Fruit fly (Drosophila melanogaster) whole organism, embryonic: ENCODE measurements around the gene yellow-f.

ENCODE experiments used
- Awh ChIP-seq: fragments of 200-800 bp; sonication (Bioruptor generic); IDR thresholded peaks from 2 replicates; pipeline ENCODE4, ENCODE4 v1.3.6; 2022; ENCODE audit warnings: missing biosample characterization, missing genetic modification characterization
- CG11398 ChIP-seq: fragments of 200-800 bp; sonication (Bioruptor generic); optimal IDR thresholded peaks from 2 replicates; lab custom pipeline; 2016; ENCODE audit warnings: missing biosample characterization, missing genetic modification characterization
- CG12104 ChIP-seq: fragments of 200-800 bp; sonication (Bioruptor generic); optimal IDR thresholded peaks from 3 replicates; lab custom pipeline; 2016; ENCODE audit warnings: missing biosample characterization, missing genetic modification characterization
- CG12155 ChIP-seq: fragments of 200-800 bp; sonication (Bioruptor generic); optimal IDR thresholded peaks from 3 replicates; lab custom pipeline; 2016; ENCODE audit warnings: missing biosample characterization, missing genetic modification characterization
- CG15011 ChIP-seq: fragments of 200-800 bp; sonication (Bioruptor generic); optimal IDR thresholded peaks from 3 replicates; lab custom pipeline; 2018; ENCODE audit warnings: missing biosample characterization, mild to moderate bottlenecking, missing genetic modification characterization
- CG15601 ChIP-seq: fragments of 200-800 bp; sonication (Bioruptor generic); optimal IDR thresholded peaks from 3 replicates; lab custom pipeline; 2019; ENCODE audit warnings: missing biosample characterization, mild to moderate bottlenecking, missing genetic modification characterization, moderate library complexity
- CG17829 ChIP-seq: fragments of 200-800 bp; optimal IDR thresholded peaks from 2 replicates; lab custom pipeline; 2019; ENCODE audit warnings: missing biosample characterization, mild to moderate bottlenecking, missing genetic modification characterization, moderate library complexity
- CG18011 ChIP-seq: fragments of 200-800 bp; sonication (Bioruptor generic); optimal IDR thresholded peaks from 2 replicates; lab custom pipeline; 2017; ENCODE audit warnings: missing biosample characterization, missing genetic modification characterization, mild to moderate bottlenecking, moderate library complexity, missing genotype
- CG18262 ChIP-seq: fragments of 200-800 bp; optimal IDR thresholded peaks from 3 replicates; lab custom pipeline; 2019; ENCODE audit warnings: missing biosample characterization, mild to moderate bottlenecking, missing genetic modification characterization, moderate library complexity
- CG30403 ChIP-seq: fragments of 200-800 bp; sonication (Bioruptor generic); optimal IDR thresholded peaks from 3 replicates; lab custom pipeline; 2016; ENCODE audit warnings: missing biosample characterization, missing genetic modification characterization
- CG32532 ChIP-seq: fragments of 200-800 bp; sonication (Bioruptor generic); IDR thresholded peaks from 2 replicates; pipeline ENCODE4 v1.3.6; 2022; ENCODE audit warnings: missing biosample characterization, missing genetic modification characterization
- CG3281 ChIP-seq: fragments of 200-800 bp; sonication (Bioruptor generic); optimal IDR thresholded peaks from 3 replicates; lab custom pipeline; 2017; ENCODE audit warnings: missing biosample characterization, mild to moderate bottlenecking, missing genetic modification characterization
- CG34422 ChIP-seq: fragments of 200-800 bp; sonication (Bioruptor generic); IDR thresholded peaks from 3 replicates; pipeline ENCODE4 v1.3.6; 2022; ENCODE audit warnings: missing biosample characterization, missing genetic modification characterization
- CG43689 ChIP-seq: fragments of 200-800 bp; sonication (Bioruptor generic); IDR thresholded peaks from 2 replicates; pipeline ENCODE4 v1.3.6; 2022; ENCODE audit warnings: missing biosample characterization, missing genetic modification characterization
- CG4854 ChIP-seq: fragments of 200-800 bp; sonication (Bioruptor generic); optimal IDR thresholded peaks from 2 replicates; lab custom pipeline; 2016; ENCODE audit warnings: missing biosample characterization, missing genetic modification characterization, inconsistent platforms
- CG6175 ChIP-seq: fragments of 200-800 bp; sonication (Bioruptor generic); IDR thresholded peaks from 3 replicates; pipeline ENCODE4 v1.3.6; 2022; ENCODE audit warnings: missing biosample characterization, missing genetic modification characterization
- CG6272 ChIP-seq: fragments of 200-800 bp; sonication (Bioruptor generic); IDR thresholded peaks from 2 replicates; pipeline ENCODE4 v1.3.6; 2022; ENCODE audit warnings: missing biosample characterization, missing genetic modification characterization
- CG6654 ChIP-seq: fragments of 200-800 bp; sonication (Bioruptor generic); optimal IDR thresholded peaks from 2 replicates; lab custom pipeline; 2017; ENCODE audit warnings: missing biosample characterization, mild to moderate bottlenecking, missing genetic modification characterization
- CG8388 ChIP-seq: fragments of 200-800 bp; sonication (Bioruptor generic); optimal IDR thresholded peaks from 2 replicates; lab custom pipeline; 2019; ENCODE audit warnings: missing biosample characterization, mild to moderate bottlenecking, missing genetic modification characterization, moderate library complexity
- Deaf1 ChIP-seq: fragments of 200-800 bp; optimal IDR thresholded peaks from 3 replicates; lab custom pipeline; 2019; ENCODE audit warnings: missing biosample characterization, mild to moderate bottlenecking, missing genetic modification characterization, moderate library complexity
- E2f2 ChIP-seq: fragments of 200-800 bp; sonication (Bioruptor generic); IDR thresholded peaks from 2 replicates; pipeline ENCODE4 v1.3.6; 2022; ENCODE audit warnings: missing biosample characterization, missing genetic modification characterization
- HLH54F ChIP-seq: fragments of 200-800 bp; sonication (Bioruptor generic); optimal IDR thresholded peaks from 3 replicates; lab custom pipeline; 2016; ENCODE audit warnings: missing biosample characterization, missing genetic modification characterization
- HmgZ ChIP-seq: fragments of 200-800 bp; sonication (Bioruptor generic); optimal IDR thresholded peaks from 2 replicates; lab custom pipeline; 2018; ENCODE audit warnings: missing biosample characterization, mild to moderate bottlenecking, missing genetic modification characterization
- Hr51 ChIP-seq, 2 experiments: fragments of 200-800 bp; sonication (Bioruptor generic); optimal IDR thresholded peaks; 2 replicates in 1 of 2; 3 replicates in 1 of 2; lab custom pipeline; 2016 to 2018; ENCODE audit warnings: missing biosample characterization in 2 of 2, missing genetic modification characterization in 2 of 2, mild to moderate bottlenecking in 1 of 2, moderate library complexity in 1 of 2
- Lpt ChIP-seq: fragments of >200 bp; optimal IDR thresholded peaks from 2 replicates; lab custom pipeline; 2018; ENCODE audit warnings: missing biosample characterization, missing genetic modification characterization
- MESR4 ChIP-seq: fragments of 200-800 bp; sonication (Bioruptor generic); optimal IDR thresholded peaks from 2 replicates; lab custom pipeline; 2018; ENCODE audit warnings: missing biosample characterization, mild to moderate bottlenecking, missing genetic modification characterization, moderate library complexity
- Max ChIP-seq: fragments of 200-800 bp; sonication (Bioruptor generic); optimal IDR thresholded peaks from 2 replicates; lab custom pipeline; 2016; ENCODE audit warnings: missing biosample characterization, mild to moderate bottlenecking, missing genetic modification characterization
- Med ChIP-seq: fragments of 200-800 bp; sonication (Bioruptor generic); peaks from one replicate; lab custom pipeline; 2016; ENCODE audit warnings: missing biosample characterization, missing genetic modification characterization, mild to moderate bottlenecking, inconsistent platforms, moderate library complexity
- Meics ChIP-seq: fragments of 200-800 bp; sonication (Bioruptor generic); optimal IDR thresholded peaks from 2 replicates; lab custom pipeline; 2017; ENCODE audit warnings: missing biosample characterization, mild to moderate bottlenecking, missing genetic modification characterization
- Pdp1 ChIP-seq, 2 experiments: fragments of 200-800 bp; sonication (Bioruptor generic); optimal IDR thresholded peaks; 3 replicates each; lab custom pipeline; 2016; ENCODE audit warnings: missing biosample characterization in 2 of 2, missing genetic modification characterization in 2 of 2, mild to moderate bottlenecking in 1 of 2, moderate library complexity in 1 of 2
- Poxn ChIP-seq: fragments of 200-800 bp; sonication (Bioruptor generic); IDR thresholded peaks from 2 replicates; pipeline ENCODE4 v1.3.6; 2022; ENCODE audit warnings: missing biosample characterization, missing genetic modification characterization
- Sin3A ChIP-seq: fragments of >200 bp; optimal IDR thresholded peaks from 2 replicates; lab custom pipeline; 2018
- Sox102F ChIP-seq: fragments of 200-800 bp; sonication (Bioruptor generic); optimal IDR thresholded peaks from 2 replicates; lab custom pipeline; 2018; ENCODE audit warnings: missing biosample characterization, mild to moderate bottlenecking, missing genetic modification characterization, moderate library complexity
- chinmo ChIP-seq: fragments of 200-800 bp; sonication (Bioruptor generic); IDR thresholded peaks from 4 replicates; pipeline ENCODE4 v1.3.6; 2022; ENCODE audit warnings: missing biosample characterization, missing genetic modification characterization; ENCODE audit not compliant: partially characterized antibody
- crol ChIP-seq: fragments of 200-800 bp; sonication (Bioruptor generic); IDR thresholded peaks from 2 replicates; pipeline ENCODE4 v1.3.6; 2022; ENCODE audit warnings: missing biosample characterization, missing genetic modification characterization
- emc ChIP-seq: fragments of 200-800 bp; sonication (Bioruptor generic); optimal IDR thresholded peaks from 2 replicates; lab custom pipeline; 2016; ENCODE audit warnings: missing biosample characterization, missing genetic modification characterization
- en ChIP-seq: fragments of 200-800 bp; sonication (Bioruptor generic); optimal IDR thresholded peaks from 2 replicates; lab custom pipeline; 2016; ENCODE audit warnings: missing biosample characterization, missing genetic modification characterization
- ewg ChIP-seq: fragments of 200-800 bp; sonication (Bioruptor generic); optimal IDR thresholded peaks from 3 replicates; lab custom pipeline; 2017; ENCODE audit warnings: mild to moderate bottlenecking, missing biosample characterization, missing genetic modification reagents, missing genetic modification characterization
- fru ChIP-seq: fragments of >200 bp; optimal IDR thresholded peaks from 2 replicates; lab custom pipeline; 2017
- fu2 ChIP-seq: fragments of 200-800 bp; sonication (Bioruptor generic); optimal IDR thresholded peaks from 2 replicates; lab custom pipeline; 2016; ENCODE audit warnings: missing biosample characterization, missing genetic modification characterization
- kni ChIP-seq: fragments of 200-800 bp; sonication (Bioruptor generic); optimal IDR thresholded peaks from 3 replicates; lab custom pipeline; 2017; ENCODE audit warnings: mild to moderate bottlenecking, missing biosample characterization, missing genetic modification reagents, missing genetic modification characterization
- lbe ChIP-seq: fragments of 200-800 bp; sonication (Bioruptor generic); optimal IDR thresholded peaks from 2 replicates; lab custom pipeline; 2016; ENCODE audit warnings: missing biosample characterization, mild to moderate bottlenecking, missing genetic modification characterization
- pan ChIP-seq, 4 experiments: fragments of >200 bp in 3 of 4; fragments of 200-800 bp in 1 of 4; sonication (Bioruptor generic) in 1 of 4; optimal IDR thresholded peaks in 3 of 4; IDR thresholded peaks in 1 of 4; 2 replicates each; pipeline versions ENCODE4 v1.3.6 to Lab custom; 2017 to 2022; ENCODE audit warnings: missing biosample characterization in 2 of 4, missing genetic modification characterization in 2 of 4, mixed read lengths in 1 of 4
- toy ChIP-seq: fragments of 200-800 bp; sonication (Bioruptor generic); IDR thresholded peaks from 2 replicates; pipeline ENCODE4 v1.3.6; 2022; ENCODE audit warnings: missing biosample characterization, missing genetic modification characterization
- trh ChIP-seq: fragments of 200-800 bp; sonication (Bioruptor generic); optimal IDR thresholded peaks from 2 replicates; lab custom pipeline; 2016; ENCODE audit warnings: missing biosample characterization, missing genetic modification characterization
- tup ChIP-seq: fragments of 200-800 bp; sonication (Bioruptor generic); optimal IDR thresholded peaks from 2 replicates; lab custom pipeline; 2016; ENCODE audit warnings: missing biosample characterization, mild to moderate bottlenecking, missing genetic modification characterization, moderate library complexity
- vvl ChIP-seq: fragments of 200-800 bp; sonication (Bioruptor generic); IDR thresholded peaks from 2 replicates; pipeline ENCODE4 v1.3.6; 2022; ENCODE audit warnings: missing biosample characterization, missing genetic modification characterization
- zen ChIP-seq: fragments of 200-800 bp; sonication (Bioruptor generic); optimal IDR thresholded peaks from 3 replicates; lab custom pipeline; 2018; ENCODE audit warnings: missing biosample characterization, mild to moderate bottlenecking, missing genetic modification characterization, moderate library complexity

Gene yellow-f

DNA sequence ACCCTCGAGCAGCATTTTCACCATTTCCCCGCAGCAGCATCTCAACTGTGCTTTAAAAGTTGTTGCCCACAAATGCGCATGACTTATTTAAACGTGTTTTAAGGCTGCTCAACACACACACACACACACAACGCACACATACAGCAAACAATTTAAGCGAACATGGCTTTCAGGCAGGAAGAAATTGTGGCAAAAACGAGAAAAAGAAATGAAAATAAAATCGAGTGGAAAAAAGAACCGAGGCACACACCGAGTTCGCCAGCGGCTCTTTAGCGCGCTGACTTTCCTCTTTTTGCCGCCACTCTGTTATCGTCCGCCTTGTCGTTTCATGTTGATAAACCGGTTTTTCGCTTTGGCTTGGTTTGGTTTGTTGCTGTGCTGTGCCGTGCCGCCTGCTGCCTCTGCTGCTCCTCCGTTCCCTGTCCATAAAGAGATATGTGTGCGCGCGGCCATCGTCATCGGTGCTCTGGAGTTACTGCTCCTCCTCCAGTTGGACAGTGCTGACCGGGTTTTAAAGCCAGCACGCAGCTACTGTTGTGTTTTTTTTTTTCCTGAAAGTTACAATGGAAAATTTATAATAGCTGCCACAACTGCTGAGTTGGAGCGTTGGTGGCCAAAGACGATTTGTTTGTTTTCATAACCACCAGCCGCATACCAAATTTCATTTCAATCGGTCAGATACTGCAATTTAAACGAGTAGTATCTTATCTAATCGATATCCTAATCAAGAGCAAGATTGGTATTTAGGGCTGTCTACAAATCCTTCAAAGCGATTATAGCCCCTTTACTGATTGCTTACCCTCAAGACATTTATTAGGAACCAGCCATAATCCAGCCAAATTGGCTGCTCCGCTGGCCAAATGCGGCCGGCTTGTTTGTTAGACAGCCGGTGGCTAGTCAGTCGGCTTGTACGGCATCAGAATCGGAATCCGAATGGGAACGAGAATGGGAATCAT is 23.1 kb upstream of the yellow-f start (continued):
- TF ChIP-seq CG15601 (tag; lab: Kevin White, UChicago), result no peak
- TF ChIP-seq pan (optimal IDR thresholded peaks at IDR 0.05; lab: Kevin White, UChicago), result no peak
- peak in 1 of 2 experiments; percentile 4 for TF ChIP-seq pan (GFP tag; optimal IDR thresholded peaks at IDR 0.05 in 1 of 2, IDR thresholded peaks at IDR 0.05 in 1 of 2)
- no peak for TF ChIP-seq Hr51 (GFP tag; optimal IDR thresholded peaks at IDR 0.05; lab: Kevin White, UChicago)
- no peak for TF ChIP-seq vvl (GFP tag; lab: Robert Waterston, UW)
- TF ChIP-seq CG12104, result no peak
- TF ChIP-seq Med (GFP tag; lab: Kevin White, UChicago), result peak; percentile 82
- TF ChIP-seq CG6272 (GFP tag; lab: Robert Waterston, UW), result no peak
- no peak for TF ChIP-seq HmgZ (tag; lab: Kevin White, UChicago)
- TF ChIP-seq CG6175 (GFP tag; lab: Robert Waterston, UW), result peak; percentile 86
- no peak for TF ChIP-seq tup
- peak; percentile 7 for TF ChIP-seq CG12155 (GFP tag; lab: Kevin White, UChicago)
- TF ChIP-seq Max (GFP tag; lab: Kevin White, UChicago), result no peak
- peak; percentile 78 for TF ChIP-seq ewg (GFP tag; lab: Kevin White, UChicago)
- TF ChIP-seq trh (GFP tag; lab: Kevin White, UChicago), result no peak
- TF ChIP-seq CG18262 (tag; lab: Kevin White, UChicago), result no peak
- TF ChIP-seq toy (GFP tag; lab: Robert Waterston, UW), result no peak
- TF ChIP-seq CG4854 (GFP tag; lab: Kevin White, UChicago), result no peak
- TF ChIP-seq E2f2, result peak; percentile 16; the same call in 1 of the 2 replicates
- no peak for TF ChIP-seq MESR4 (GFP tag; lab: Kevin White, UChicago)
- no peak for TF ChIP-seq CG8388 (GFP tag; lab: Kevin White, UChicago)
- peak; percentile 56 for TF ChIP-seq kni
- TF ChIP-seq HLH54F (GFP tag; lab: Kevin White, UChicago), result peak; percentile 5
- no peak for TF ChIP-seq zen
- TF ChIP-seq CG6654, result no peak
- peak; percentile 10 for TF ChIP-seq CG11398
- TF ChIP-seq Awh, result 0 out of 2 replicates have a peak, but pooled peaks have one; percentile 26
- TF ChIP-seq chinmo (GFP tag; lab: Robert Waterston, UW), result peak; percentile 64; the same call in 2 of the 4 replicates
- TF ChIP-seq emc (GFP tag; lab: Kevin White, UChicago), result no peak
- TF ChIP-seq CG15011, result no peak
- TF ChIP-seq CG43689, result no peak
- TF ChIP-seq Lpt, result peak; percentile 10
- peak; percentile 55 for TF ChIP-seq CG32532 (GFP tag; lab: Robert Waterston, UW)
- TF ChIP-seq crol, result no peak; the same call in none of the 2 replicates
- TF ChIP-seq lbe, result peak; percentile 57
- TF ChIP-seq CG18011 (GFP tag; lab: Kevin White, UChicago), result no peak
- peak; percentile 5 for TF ChIP-seq Meics (GFP tag; lab: Kevin White, UChicago)
- peak; percentile 16 for TF ChIP-seq CG3281
- TF ChIP-seq Sin3A, result no peak
- peak; percentile 16 to 46 for TF ChIP-seq Pdp1 (GFP tag; optimal IDR thresholded peaks at IDR 0.05; lab: Kevin White, UChicago)
- no peak for TF ChIP-seq Poxn (GFP tag; lab: Robert Waterston, UW)
- TF ChIP-seq fu2, result no peak
- no peak for TF ChIP-seq CG17829
- TF ChIP-seq CG34422 (GFP tag; lab: Robert Waterston, UW), result peak; percentile 39; the same call in 1 of the 3 replicates
- peak; percentile 28 for TF ChIP-seq CG30403
- TF ChIP-seq Deaf1 (tag; lab: Kevin White, UChicago), result peak; percentile 43
- TF ChIP-seq fru, result no peak
- TF ChIP-seq Sox102F (GFP tag; lab: Kevin White, UChicago), result no peak
- peak; percentile 20 for TF ChIP-seq en (GFP tag; lab: Kevin White, UChicago)
